Worm (Caenorhabditis elegans): ENCODE results near the gene srh-185.

DNA sequence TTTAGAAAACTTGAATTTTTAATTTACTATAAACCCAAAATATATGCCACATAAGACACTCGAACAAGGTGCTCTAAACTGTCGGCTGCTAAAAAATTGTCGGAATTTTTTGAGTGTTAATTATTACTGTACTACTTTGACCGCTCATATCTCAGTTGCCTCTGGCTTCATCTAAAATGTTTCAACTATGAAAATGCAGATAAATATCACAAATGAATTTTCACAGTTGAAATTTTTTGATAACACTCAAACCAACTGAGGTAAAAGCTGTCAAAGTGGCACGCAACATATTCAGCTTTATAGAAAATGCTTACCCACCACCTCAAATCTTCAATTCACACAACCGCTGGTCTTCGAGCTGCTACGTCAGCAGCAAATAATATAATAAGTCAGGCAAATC lies 22.7 kb downstream of the srh-185 start, which contains the start of gene acs-21:
- TF ChIP-seq skn-1 (tag; optimal IDR thresholded peaks at IDR 0.05), result no peak
- TF ChIP-seq elt-3 (tag; optimal IDR thresholded peaks at IDR 0.05), result no peak
- no peak for TF ChIP-seq fos-1 (tag; optimal IDR thresholded peaks at IDR 0.05)
- no peak for TF ChIP-seq blmp-1 (tag; optimal IDR thresholded peaks at IDR 0.05; ENCODE audit: insufficient read depth)
- TF ChIP-seq snpc-4 (tag; optimal IDR thresholded peaks at IDR 0.05), result no peak
- TF ChIP-seq nhr-11 (tag; optimal IDR thresholded peaks at IDR 0.05), result no peak
- TF ChIP-seq egl-27 (tag; optimal IDR thresholded peaks at IDR 0.05), result no peak
- no peak for TF ChIP-seq lin-39 (tag; optimal IDR thresholded peaks at IDR 0.05)
- no peak for TF ChIP-seq crh-2 (tag; optimal IDR thresholded peaks at IDR 0.05)
- TF ChIP-seq ama-1 (optimal IDR thresholded peaks at IDR 0.05), result no peak

Measured in whole organism, L2 larva.